Comparison of ENCODE assay signal across 1 fruit fly cellular context in the genomic region with DNA sequence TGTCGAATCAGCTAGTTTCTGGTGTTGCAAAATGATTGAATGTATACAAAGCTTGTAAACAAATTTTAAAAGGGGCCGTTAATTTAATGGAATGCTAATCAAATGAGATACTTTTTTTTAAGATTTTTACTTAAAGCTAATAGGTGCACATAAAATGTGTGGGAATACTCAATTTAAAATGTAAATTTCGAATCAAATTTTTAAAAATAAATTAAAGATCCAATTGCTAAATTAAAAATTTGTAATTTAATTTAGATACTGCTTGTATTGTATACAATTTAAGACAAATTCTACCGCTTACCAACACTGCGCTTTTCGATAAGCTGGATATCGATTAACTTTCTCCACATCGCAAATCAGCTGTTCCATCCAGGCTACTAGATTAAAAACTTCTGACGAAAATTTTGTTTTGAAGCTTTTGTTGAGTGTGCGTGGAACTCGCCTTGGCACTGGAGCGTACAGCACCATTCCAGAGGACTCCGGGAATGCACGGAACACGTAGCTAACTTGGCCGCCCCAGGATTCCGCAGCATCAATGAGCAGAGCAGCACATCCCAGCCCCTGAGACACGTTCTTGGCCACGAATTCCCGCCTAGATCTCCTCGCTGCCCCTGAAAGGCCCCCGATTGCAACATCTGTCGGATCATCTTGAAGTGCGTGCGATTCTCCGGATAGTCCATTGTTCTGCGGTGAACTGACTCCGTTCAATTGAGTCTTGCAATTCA.
TF ChIP-seq lines count a peak whose summit lies in the region.

A gene (minus strand): TSS at position 24 of the 725 bp plus-strand sequence.
A gene (plus strand): TSS at position 344 of the 725 bp plus-strand sequence.

TF ChIP-seq in whole organism, embryonic, 481 proteins besides CTCF, POLR2A, EP300 and RAD21 (continued from another document and continues in another):
- TF ChIP-seq Dip2 (GFP tag; IDR thresholded peaks at IDR 0.05; lab: Robert Waterston, UW) (no peak), so (GFP tag; IDR thresholded peaks at IDR 0.05; lab: Robert Waterston, UW) (no peak), CG32767 (GFP tag; IDR thresholded peaks at IDR 0.05; lab: Robert Waterston, UW) (no peak), Jarid2 (GFP tag; optimal IDR thresholded peaks at IDR 0.05; lab: Kevin White, UChicago) (no peak), sens (GFP tag; lab: Kevin White, UChicago) (peak; percentile 82), mirr (GFP tag; optimal IDR thresholded peaks at IDR 0.05; lab: Kevin White, UChicago) (peak; percentile 6), corto (GFP tag; optimal IDR thresholded peaks at IDR 0.05; lab: Kevin White, UChicago) (peak; percentile 38), ci (GFP tag; IDR thresholded peaks at IDR 0.05; lab: Robert Waterston, UW) (no peak), Elba2 (GFP tag; optimal IDR thresholded peaks at IDR 0.05; lab: Kevin White, UChicago) (no peak), CG7745 (tag; optimal IDR thresholded peaks at IDR 0.05; lab: Kevin White, UChicago) (peak; percentile 45), CG7372 (GFP tag; IDR thresholded peaks at IDR 0.05; lab: Robert Waterston, UW) (0 out of 2 replicates have a peak, but pooled peaks have one; percentile 29), Lim3 (GFP tag; IDR thresholded peaks at IDR 0.05; lab: Robert Waterston, UW) (no peak), scrt (GFP tag; optimal IDR thresholded peaks at IDR 0.05; lab: Kevin White, UChicago) (peak; percentile 49), cato (GFP tag; optimal IDR thresholded peaks at IDR 0.05; lab: Kevin White, UChicago; ENCODE audit: borderline replicate concordance) (peak; percentile 47), E2f1 (GFP tag; IDR thresholded peaks at IDR 0.05; lab: Robert Waterston, UW) (no peak; the same call in 1 of the 2 replicates), tap (tag; optimal IDR thresholded peaks at IDR 0.05; lab: Kevin White, UChicago) (peak; percentile 13), CG15514 (GFP tag; optimal IDR thresholded peaks at IDR 0.05; lab: Kevin White, UChicago) (peak; percentile 72), croc (GFP tag; conservative IDR thresholded peaks at IDR 0.05; lab: Robert Waterston, UW) (no peak), Max (GFP tag; optimal IDR thresholded peaks at IDR 0.05; lab: Kevin White, UChicago) (peak; percentile 77), eyg (GFP tag; optimal IDR thresholded peaks at IDR 0.05; lab: Kevin White, UChicago) (no peak), CG9876 (GFP tag; optimal IDR thresholded peaks at IDR 0.05; lab: Kevin White, UChicago) (no peak), wor (GFP tag; IDR thresholded peaks at IDR 0.05; lab: Robert Waterston, UW) (no peak), fd3F (GFP tag; optimal IDR thresholded peaks at IDR 0.05; lab: Kevin White, UChicago) (peak; percentile 37), nom (GFP tag; optimal IDR thresholded peaks at IDR 0.05; lab: Kevin White, UChicago) (no peak), run (tag; optimal IDR thresholded peaks at IDR 0.05; lab: Kevin White, UChicago) (no peak), CG6791 (GFP tag; IDR thresholded peaks at IDR 0.05; lab: Robert Waterston, UW; ENCODE audit: partially characterized antibody) (no peak; the same call in 2 of the 3 replicates), gsb (GFP tag; IDR thresholded peaks at IDR 0.05; lab: Robert Waterston, UW) (no peak), HmgZ (tag; optimal IDR thresholded peaks at IDR 0.05; lab: Kevin White, UChicago) (peak; percentile 71), CG34376 (GFP tag; optimal IDR thresholded peaks at IDR 0.05; lab: Kevin White, UChicago) (peak; percentile 75), jing (GFP tag; optimal IDR thresholded peaks at IDR 0.05; lab: Kevin White, UChicago) (no peak), esg (GFP tag; conservative IDR thresholded peaks at IDR 0.05; lab: Robert Waterston, UW) (peak; percentile 38; the same call in 1 of the 2 replicates), CG30431 (GFP tag; optimal IDR thresholded peaks at IDR 0.05; lab: Kevin White, UChicago) (no peak), CkIIα-i1 (GFP tag; IDR thresholded peaks at IDR 0.05; lab: Robert Waterston, UW) (no peak), BtbVII (GFP tag; optimal IDR thresholded peaks at IDR 0.05; lab: Kevin White, UChicago) (peak; percentile 52), sna (GFP tag; IDR thresholded peaks at IDR 0.05; lab: Robert Waterston, UW; ENCODE audit: partially characterized antibody) (0 out of 2 replicates have a peak, but pooled peaks have one; percentile 31), CG7357 (GFP tag; IDR thresholded peaks at IDR 0.05; lab: Robert Waterston, UW) (no peak), wdn (GFP tag; IDR thresholded peaks at IDR 0.05; lab: Robert Waterston, UW) (no peak), p53 (GFP tag; optimal IDR thresholded peaks at IDR 0.05; lab: Kevin White, UChicago) (no peak), CG2199 (GFP tag; IDR thresholded peaks at IDR 0.05; lab: Robert Waterston, UW) (no peak), sug (tag; optimal IDR thresholded peaks at IDR 0.05; lab: Kevin White, UChicago) (peak; percentile 68), CG17186 (GFP tag; optimal IDR thresholded peaks at IDR 0.05; lab: Kevin White, UChicago) (no peak), CG11695 (GFP tag; IDR thresholded peaks at IDR 0.05; lab: Robert Waterston, UW) (peak; percentile 65; the same call in 2 of the 3 replicates), ftz-f1 (GFP tag; optimal IDR thresholded peaks at IDR 0.05; lab: Kevin White, UChicago) (no peak), Optix (GFP tag; IDR thresholded peaks at IDR 0.05; lab: Robert Waterston, UW) (no peak), kni (GFP tag; optimal IDR thresholded peaks at IDR 0.05; lab: Kevin White, UChicago) (peak; percentile 32), CG18262 (tag; optimal IDR thresholded peaks at IDR 0.05; lab: Kevin White, UChicago) (peak; percentile 71), toy (GFP tag; IDR thresholded peaks at IDR 0.05; lab: Robert Waterston, UW) (no peak), Ptx1 (GFP tag; IDR thresholded peaks at IDR 0.05; lab: Robert Waterston, UW) (peak; percentile 40), ab (GFP tag; optimal IDR thresholded peaks at IDR 0.05; lab: Kevin White, UChicago) (no peak), CG2116 (GFP tag; optimal IDR thresholded peaks at IDR 0.05; lab: Kevin White, UChicago) (peak; percentile 76), CG8478 (optimal IDR thresholded peaks at IDR 0.05; lab: Kevin White, UChicago) (no peak), CG8388 (GFP tag; optimal IDR thresholded peaks at IDR 0.05; lab: Kevin White, UChicago) (peak; percentile 47), tx (GFP tag; optimal IDR thresholded peaks at IDR 0.05; lab: Kevin White, UChicago) (peak; percentile 0), CG9437 (GFP tag; optimal IDR thresholded peaks at IDR 0.05; lab: Kevin White, UChicago) (peak; percentile 52), bowl (GFP tag; IDR thresholded peaks at IDR 0.05; lab: Robert Waterston, UW) (no peak), CG2129 (GFP tag; IDR thresholded peaks at IDR 0.05; lab: Robert Waterston, UW; ENCODE audit: partially characterized antibody) (no peak), chinmo (GFP tag; IDR thresholded peaks at IDR 0.05; lab: Robert Waterston, UW; ENCODE audit: partially characterized antibody) (no peak), Blimp-1 (GFP tag; optimal IDR thresholded peaks at IDR 0.05; lab: Kevin White, UChicago) (peak; percentile 63), pfk (GFP tag; optimal IDR thresholded peaks at IDR 0.05; lab: Kevin White, UChicago) (no peak), Adf1 (GFP tag; IDR thresholded peaks at IDR 0.05; lab: Robert Waterston, UW) (no peak), Kr (GFP tag; optimal IDR thresholded peaks at IDR 0.05; lab: Kevin White, UChicago) (no peak), Bgb (GFP tag; IDR thresholded peaks at IDR 0.05; lab: Robert Waterston, UW; ENCODE audit: partially characterized antibody) (no peak), kah (GFP tag; optimal IDR thresholded peaks at IDR 0.05; lab: Kevin White, UChicago) (no peak), ase (GFP tag; IDR thresholded peaks at IDR 0.05; lab: Robert Waterston, UW) (no peak), Sox100B (GFP tag; optimal IDR thresholded peaks at IDR 0.05; lab: Kevin White, UChicago) (peak; percentile 73), psq (GFP tag; optimal IDR thresholded peaks at IDR 0.05; lab: Kevin White, UChicago) (no peak), sqz (GFP tag; optimal IDR thresholded peaks at IDR 0.05; lab: Kevin White, UChicago) (no peak), lola (GFP tag; optimal IDR thresholded peaks at IDR 0.05; lab: Kevin White, UChicago) (peak in 1 of 3 experiments; percentile 67), CG10543 (GFP tag; optimal IDR thresholded peaks at IDR 0.05; lab: Kevin White, UChicago) (peak; percentile 74), CG13296 (GFP tag; optimal IDR thresholded peaks at IDR 0.05; lab: Kevin White, UChicago) (peak; percentile 64), Dbx (GFP tag; IDR thresholded peaks at IDR 0.05; lab: Robert Waterston, UW) (peak; percentile 67), GATAe (GFP tag; conservative IDR thresholded peaks at IDR 0.05; lab: Robert Waterston, UW) (no peak), phol (tag; optimal IDR thresholded peaks at IDR 0.05; lab: Kevin White, UChicago) (peak; percentile 74), peb (GFP tag; IDR thresholded peaks at IDR 0.05; lab: Robert Waterston, UW) (no peak), Pdp1 (GFP tag; optimal IDR thresholded peaks at IDR 0.05; lab: Kevin White, UChicago) (peak; percentile 8 to 45), Ets97D (GFP tag; optimal IDR thresholded peaks at IDR 0.05; lab: Kevin White, UChicago) (peak; percentile 14), CG6175 (GFP tag; IDR thresholded peaks at IDR 0.05; lab: Robert Waterston, UW) (no peak), ap (GFP tag; IDR thresholded peaks at IDR 0.05; lab: Robert Waterston, UW) (no peak), CG11504 (tag; optimal IDR thresholded peaks at IDR 0.05; lab: Kevin White, UChicago) (peak; percentile 99), sob (GFP tag; IDR thresholded peaks at IDR 0.05; lab: Robert Waterston, UW) (0 out of 2 replicates have a peak, but pooled peaks have one; percentile 40), Sox102F (GFP tag; optimal IDR thresholded peaks at IDR 0.05; lab: Kevin White, UChicago) (peak; percentile 64), CG17385 (GFP tag; optimal IDR thresholded peaks at IDR 0.05; lab: Kevin White, UChicago) (peak; percentile 61), CG8944 (GFP tag; optimal IDR thresholded peaks at IDR 0.05; lab: Kevin White, UChicago) (peak; percentile 2), crol (GFP tag; IDR thresholded peaks at IDR 0.05; lab: Robert Waterston, UW) (0 out of 2 replicates have a peak, but pooled peaks have one; percentile 34), CG17912 (GFP tag; optimal IDR thresholded peaks at IDR 0.05; lab: Kevin White, UChicago) (no peak), prd (optimal IDR thresholded peaks at IDR 0.05; lab: Kevin White, UChicago) (no peak), prd (GFP tag; IDR thresholded peaks at IDR 0.05; lab: Robert Waterston, UW) (peak; percentile 63), Hr78 (GFP tag; optimal IDR thresholded peaks at IDR 0.05; lab: Kevin White, UChicago) (peak in 1 of 2 experiments; percentile 0), nmo (GFP tag; optimal IDR thresholded peaks at IDR 0.05; lab: Kevin White, UChicago) (peak; percentile 72), Oli (tag; optimal IDR thresholded peaks at IDR 0.05; lab: Kevin White, UChicago) (peak; percentile 25), Poxn (GFP tag; IDR thresholded peaks at IDR 0.05; lab: Robert Waterston, UW) (no peak), CG14860 (GFP tag; IDR thresholded peaks at IDR 0.05; lab: Robert Waterston, UW; ENCODE audit: partially characterized antibody) (no peak), CG3407 (GFP tag; optimal IDR thresholded peaks at IDR 0.05; lab: Kevin White, UChicago) (no peak), oc (tag; optimal IDR thresholded peaks at IDR 0.05; lab: Kevin White, UChicago) (no peak), sr (GFP tag; IDR thresholded peaks at IDR 0.05; lab: Robert Waterston, UW) (no peak), CG11247 (GFP tag; IDR thresholded peaks at IDR 0.05; lab: Robert Waterston, UW) (0 out of 2 replicates have a peak, but pooled peaks have one; percentile 22), unc-4 (GFP tag; IDR thresholded peaks at IDR 0.05; lab: Robert Waterston, UW; ENCODE audit: partially characterized antibody) (peak; percentile 62), CG13287 (GFP tag; IDR thresholded peaks at IDR 0.05; lab: Robert Waterston, UW; ENCODE audit: partially characterized antibody) (peak; percentile 52; the same call in 1 of the 2 replicates), ranshi (GFP tag; IDR thresholded peaks at IDR 0.05; lab: Robert Waterston, UW) (peak; percentile 29; the same call in 1 of the 2 replicates), lbe (GFP tag; optimal IDR thresholded peaks at IDR 0.05; lab: Kevin White, UChicago) (peak; percentile 71), CG12219 (GFP tag; optimal IDR thresholded peaks at IDR 0.05; lab: Kevin White, UChicago) (no peak), Atf3 (GFP tag; optimal IDR thresholded peaks at IDR 0.05; lab: Kevin White, UChicago) (no peak), CG12155 (GFP tag; optimal IDR thresholded peaks at IDR 0.05; lab: Kevin White, UChicago) (peak; percentile 74), Sry-δ (GFP tag; optimal IDR thresholded peaks at IDR 0.05; lab: Kevin White, UChicago) (peak; percentile 40), CG10654 (GFP tag; optimal IDR thresholded peaks at IDR 0.05; lab: Kevin White, UChicago) (peak; percentile 62), Dad (GFP tag; optimal IDR thresholded peaks at IDR 0.05; lab: Kevin White, UChicago) (peak; percentile 38), tup (GFP tag; optimal IDR thresholded peaks at IDR 0.05; lab: Kevin White, UChicago) (no peak), pnt (GFP tag; optimal IDR thresholded peaks at IDR 0.05; lab: Kevin White, UChicago) (no peak), Hmx (GFP tag; optimal IDR thresholded peaks at IDR 0.05; lab: Kevin White, UChicago) (peak; percentile 11), Vsx1 (GFP tag; optimal IDR thresholded peaks at IDR 0.05; lab: Kevin White, UChicago) (peak; percentile 67), CG13123 (GFP tag; optimal IDR thresholded peaks at IDR 0.05; lab: Kevin White, UChicago) (peak; percentile 36), CG15073 (GFP tag; optimal IDR thresholded peaks at IDR 0.05; lab: Kevin White, UChicago) (peak; percentile 24), CG9932 (GFP tag; IDR thresholded peaks at IDR 0.05; lab: Robert Waterston, UW) (peak; percentile 56), gcm (GFP tag; optimal IDR thresholded peaks at IDR 0.05; lab: Kevin White, UChicago) (peak; percentile 41), Xbp1 (GFP tag; optimal IDR thresholded peaks at IDR 0.05; lab: Kevin White, UChicago) (peak; percentile 63), CG8281 (tag; optimal IDR thresholded peaks at IDR 0.05; lab: Kevin White, UChicago) (peak; percentile 1), pros (GFP tag; optimal IDR thresholded peaks at IDR 0.05; lab: Kevin White, UChicago) (no peak), Atf6 (GFP tag; IDR thresholded peaks at IDR 0.05; lab: Robert Waterston, UW) (peak; percentile 52; the same call in 1 of the 2 replicates), CG10959 (GFP tag; IDR thresholded peaks at IDR 0.05; lab: Robert Waterston, UW) (no peak), CG4730 (GFP tag; IDR thresholded peaks at IDR 0.05; lab: Robert Waterston, UW) (no peak), Doc3 (GFP tag; IDR thresholded peaks at IDR 0.05; lab: Robert Waterston, UW; ENCODE audit: partially characterized antibody) (0 out of 3 replicates have a peak, but pooled peaks have one; percentile 30)
